Worm (Caenorhabditis elegans) whole organism, L4/young adult: ENCODE measurements around the gene ctf-4.

Experiments used
- W03F9.2 ChIP-seq: fragments of 150-350 bp; optimal IDR thresholded peaks from 2 replicates; lab custom pipeline; 2014; ENCODE audit warnings: missing biosample characterization, missing genetic modification characterization
- dao-5 ChIP-seq: sonication (generic microtip); optimal IDR thresholded peaks from 2 replicates; lab custom pipeline; 2016; ENCODE audit warnings: missing genotype, missing genetic modification characterization, moderate library complexity, missing compliant biosample characterization
- him-1 ChIP-seq: sonication (generic microtip); optimal IDR thresholded peaks from 2 replicates; lab custom pipeline; 2016; ENCODE audit warnings: missing genotype, missing genetic modification reagents, missing genetic modification characterization, missing compliant biosample characterization

Gene ctf-4

DNA sequence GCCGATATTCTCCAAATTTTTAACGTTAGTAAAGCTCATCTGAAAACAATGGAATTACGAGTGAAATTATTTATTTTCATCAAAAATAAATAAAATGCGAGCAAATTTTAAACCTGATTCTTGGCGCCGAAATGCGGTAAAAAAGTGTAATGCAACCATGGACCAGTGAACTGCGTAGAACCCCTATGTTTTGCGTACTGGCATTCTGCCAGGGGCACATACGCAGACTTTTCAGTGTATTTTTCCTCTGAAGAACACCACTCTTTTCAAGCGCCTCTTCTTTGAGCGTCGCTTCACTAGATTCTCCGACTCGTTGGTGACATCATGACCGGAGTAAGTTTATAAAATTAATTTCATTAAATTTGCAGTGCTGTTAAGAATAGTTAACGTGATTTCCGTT, at the start of gene ctf-4, which contains the start of gene eef-1G:
Gene ctf-4, minus strand, starts transcription at position 39 of the 400 bp plus-strand sequence.
Gene eef-1G, plus strand, starts transcription at position 219 of the 400 bp plus-strand sequence.
- no peak for TF ChIP-seq dao-5 (tag; lab: Kevin White, UChicago)
- peak; percentile 89 for TF ChIP-seq him-1 (tag; lab: Kevin White, UChicago)
- TF ChIP-seq W03F9.2 (tag; lab: Kevin White, UChicago), result peak; percentile 97

DNA sequence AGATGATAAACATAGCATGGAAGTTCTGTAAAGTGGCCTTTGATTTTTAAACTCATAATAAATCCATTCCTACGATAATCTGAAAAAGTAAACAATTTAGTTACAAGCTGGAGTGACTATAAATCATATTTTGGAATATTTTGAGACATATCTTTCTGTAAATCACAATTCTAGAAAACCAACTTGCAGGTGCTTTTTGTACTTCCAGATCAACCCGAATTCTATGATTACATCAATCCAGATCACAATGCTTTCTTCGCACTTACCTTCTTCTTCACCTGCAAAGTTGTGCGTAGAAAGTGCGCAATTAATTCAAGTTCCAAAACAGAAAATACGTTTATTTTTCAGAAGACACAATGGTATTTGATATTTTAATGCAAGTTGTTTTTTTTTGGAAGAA, 49.4 kb upstream of the ctf-4 start:
- TF ChIP-seq him-1 (tag; lab: Kevin White, UChicago), result no peak

DNA sequence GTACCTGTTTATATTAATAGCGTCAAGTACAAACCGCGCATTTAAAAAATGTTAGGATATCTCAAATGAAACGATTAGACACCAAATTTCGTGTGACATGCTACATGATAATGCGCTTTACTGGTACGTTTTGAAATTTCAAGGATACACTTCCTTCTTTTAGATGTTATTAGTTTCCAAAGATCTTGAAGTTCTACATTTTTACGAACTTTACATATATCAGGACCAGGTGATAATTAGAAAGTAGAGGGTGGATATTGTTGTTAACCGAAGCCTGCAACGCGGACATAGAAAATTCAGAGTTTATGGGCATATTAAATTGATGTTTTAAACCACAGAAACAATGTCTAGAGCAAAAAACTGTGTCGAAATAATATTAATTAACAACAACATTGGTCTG, 47.8 kb upstream of the ctf-4 start:
- TF ChIP-seq dao-5 (tag; lab: Kevin White, UChicago) (no peak), W03F9.2 (tag; lab: Kevin White, UChicago) (no peak), him-1 (tag; lab: Kevin White, UChicago) (no peak)

DNA sequence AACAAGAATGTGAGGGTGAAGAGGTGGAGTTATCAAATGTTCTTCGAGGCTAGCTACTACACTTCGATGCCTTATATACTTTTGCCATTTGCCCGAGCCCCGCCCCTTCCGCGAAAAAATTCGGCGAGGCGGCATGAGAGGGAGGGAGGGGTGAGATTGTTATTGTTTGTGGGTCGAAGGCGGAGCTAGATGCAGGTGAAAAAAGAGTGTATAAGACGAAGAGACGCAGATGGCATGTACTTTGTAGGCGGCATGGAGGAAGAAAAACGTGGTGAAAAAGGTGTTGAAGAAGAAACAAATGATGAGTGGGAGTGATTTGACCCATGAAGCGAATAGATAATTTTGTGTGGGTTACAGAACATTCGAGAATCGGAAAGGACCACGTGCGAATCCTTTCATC, 47.1 kb upstream of the ctf-4 start, which contains the start of gene C13G3.1:
Gene C13G3.1, minus strand, starts transcription at position 47 of the 400 bp plus-strand sequence.
- TF ChIP-seq W03F9.2 (tag; lab: Kevin White, UChicago) (no peak), him-1 (tag; lab: Kevin White, UChicago) (no peak), dao-5 (tag; lab: Kevin White, UChicago) (no peak)

DNA sequence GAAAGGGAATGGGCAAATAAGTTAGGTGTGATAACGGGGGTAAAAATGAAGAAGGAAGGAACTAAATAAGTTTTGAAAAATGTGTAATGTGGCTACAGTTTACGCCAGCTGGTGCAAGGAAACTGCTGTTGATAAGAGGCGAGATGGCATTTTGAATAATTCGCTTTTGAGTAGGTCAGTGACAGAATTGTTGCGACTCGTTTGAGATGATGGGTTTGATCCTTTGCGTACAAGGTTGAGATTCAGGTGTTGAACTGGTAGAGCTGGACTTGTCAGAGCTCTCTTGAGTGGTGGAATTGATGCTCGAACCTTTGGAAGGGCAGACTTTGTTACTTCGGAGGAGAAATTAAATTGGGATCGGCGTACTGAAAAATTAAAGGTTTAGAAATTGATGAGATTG, 46.5 kb upstream of the ctf-4 start:
- TF ChIP-seq him-1 (tag; lab: Kevin White, UChicago), result no peak
- TF ChIP-seq W03F9.2 (tag; lab: Kevin White, UChicago), result no peak
- no peak for TF ChIP-seq dao-5 (tag; lab: Kevin White, UChicago)

DNA sequence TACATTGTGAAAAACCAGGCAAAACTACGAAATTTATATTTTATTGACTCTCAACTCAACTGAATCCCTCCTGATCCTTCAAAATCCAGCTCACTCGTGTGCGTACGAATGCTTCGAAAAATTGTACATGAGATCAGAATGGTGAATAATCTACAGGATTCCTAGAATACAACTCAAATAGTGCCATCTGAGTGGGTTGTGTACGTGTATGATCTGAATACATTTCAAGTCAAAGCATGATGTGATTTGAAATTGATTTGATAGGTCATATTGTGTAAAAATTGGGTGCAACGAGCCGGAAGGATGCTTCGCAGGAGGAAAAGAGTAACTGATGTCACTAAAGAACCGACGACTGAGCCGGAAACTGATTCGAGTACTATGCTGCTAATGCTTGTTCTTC, 45.4 kb upstream of the ctf-4 start:
- TF ChIP-seq W03F9.2 (tag; lab: Kevin White, UChicago) (no peak), him-1 (tag; lab: Kevin White, UChicago) (no peak), dao-5 (tag; lab: Kevin White, UChicago) (no peak)

DNA sequence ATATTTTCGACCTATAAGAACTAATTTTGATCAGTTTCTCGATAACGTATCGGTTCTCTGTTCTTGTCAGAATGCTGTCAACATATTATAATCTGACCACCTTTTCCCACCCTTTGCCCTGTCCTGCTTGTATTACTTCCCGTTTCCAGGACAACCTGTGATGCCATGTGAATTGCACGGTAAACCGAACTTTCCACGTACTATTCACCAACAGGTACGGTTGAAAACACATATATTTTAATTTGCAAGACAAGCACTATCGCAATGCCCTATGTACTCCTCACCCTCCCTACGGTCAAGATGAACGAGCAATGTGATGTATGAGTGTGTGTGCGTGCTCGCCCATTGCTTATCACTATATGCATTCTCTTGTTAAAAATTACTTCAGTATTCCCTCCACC, 43.8 kb upstream of the ctf-4 start:
- TF ChIP-seq him-1 (tag; lab: Kevin White, UChicago) (no peak), dao-5 (tag; lab: Kevin White, UChicago) (no peak), W03F9.2 (tag; lab: Kevin White, UChicago) (no peak)

DNA sequence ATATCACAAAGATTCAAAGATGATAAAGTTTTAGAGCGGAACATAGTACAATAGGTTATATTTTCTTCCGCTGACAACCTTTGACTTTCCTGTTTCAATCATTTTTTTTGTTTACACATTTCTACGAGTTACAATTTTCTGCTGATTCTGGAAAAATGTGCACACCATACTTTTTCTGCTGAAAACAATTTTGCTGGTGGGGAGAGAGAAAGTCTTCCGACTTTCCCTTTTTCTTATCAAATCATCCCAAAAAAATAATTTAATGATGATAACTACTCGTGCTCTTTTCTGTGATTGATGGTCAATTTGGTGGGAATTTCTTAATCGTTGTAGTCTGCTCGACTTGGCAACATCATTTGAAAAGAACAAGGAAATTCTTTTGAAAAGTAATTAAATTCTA, 42.3 kb upstream of the ctf-4 start:
- TF ChIP-seq dao-5 (tag; lab: Kevin White, UChicago) (no peak), him-1 (tag; lab: Kevin White, UChicago) (no peak), W03F9.2 (tag; lab: Kevin White, UChicago) (no peak)

DNA sequence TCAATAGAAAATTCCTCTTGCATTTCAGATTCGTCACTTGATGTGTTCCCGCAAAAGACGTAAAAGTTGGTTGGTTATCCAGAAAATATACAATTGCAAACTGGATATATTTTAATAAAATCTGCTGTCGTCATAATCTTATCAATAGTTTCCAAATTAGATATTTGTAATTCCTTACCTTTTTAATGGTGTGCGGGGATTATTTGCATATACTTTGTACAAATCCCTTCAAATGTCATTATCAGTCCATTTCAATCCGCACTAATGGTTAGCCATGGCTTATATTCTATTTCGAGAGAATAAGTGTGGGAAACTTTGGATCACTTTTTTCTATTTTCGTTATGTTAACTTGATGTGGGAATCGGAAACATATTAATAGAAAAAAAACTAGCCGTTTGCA, 38.8 kb upstream of the ctf-4 start:
- TF ChIP-seq him-1 (tag; lab: Kevin White, UChicago), result no peak
- TF ChIP-seq W03F9.2 (tag; lab: Kevin White, UChicago), result no peak
- TF ChIP-seq dao-5 (tag; lab: Kevin White, UChicago), result no peak

DNA sequence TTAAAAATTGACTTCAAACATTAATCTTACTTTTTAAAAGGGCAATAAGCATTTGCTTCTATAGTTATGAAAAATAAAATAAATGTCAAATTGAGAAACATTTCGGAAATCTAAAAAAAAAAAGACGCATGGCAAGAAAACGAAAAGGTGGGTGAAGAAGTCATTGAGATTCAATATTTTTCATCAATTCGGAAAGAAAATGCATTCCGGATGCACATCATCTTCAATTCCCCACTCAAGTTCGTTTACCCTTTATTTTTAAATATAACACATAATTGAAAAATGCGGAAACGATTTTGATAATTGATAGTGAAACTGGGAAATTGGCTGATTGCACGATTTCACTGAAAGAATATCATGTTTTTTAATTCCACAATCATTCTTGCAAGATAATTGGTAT, 37.1 kb upstream of the ctf-4 start, which contains the start of gene F53B7.4:
Gene F53B7.4, minus strand, starts transcription at position 101 of the 400 bp plus-strand sequence.
- TF ChIP-seq him-1 (tag; lab: Kevin White, UChicago), result no peak
- no peak for TF ChIP-seq dao-5 (tag; lab: Kevin White, UChicago)
- TF ChIP-seq W03F9.2 (tag; lab: Kevin White, UChicago), result no peak

DNA sequence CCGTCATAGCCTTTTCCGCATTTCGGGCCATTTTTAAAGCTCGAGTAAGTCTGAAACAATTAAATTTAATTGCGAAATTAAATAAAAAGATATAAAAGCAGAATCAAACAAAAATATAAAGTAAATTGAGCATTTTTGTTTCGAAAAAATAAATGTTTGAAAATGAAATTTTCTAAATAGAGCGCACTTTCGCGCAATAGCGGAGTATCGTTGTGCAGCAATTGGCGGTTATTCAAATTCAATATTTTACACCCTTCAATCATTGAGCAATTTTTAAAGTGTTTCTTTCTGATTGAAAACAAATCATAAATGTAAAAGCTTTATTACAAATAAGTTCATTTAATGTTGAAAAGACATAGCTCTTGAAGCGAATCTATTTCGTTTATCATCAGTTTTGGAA, 35.3 kb upstream of the ctf-4 start, which contains the start of gene isy-1:
Gene isy-1, minus strand, starts transcription at position 50 of the 400 bp plus-strand sequence.
- TF ChIP-seq W03F9.2 (tag; lab: Kevin White, UChicago) (peak; percentile 59), dao-5 (tag; lab: Kevin White, UChicago) (no peak)

DNA sequence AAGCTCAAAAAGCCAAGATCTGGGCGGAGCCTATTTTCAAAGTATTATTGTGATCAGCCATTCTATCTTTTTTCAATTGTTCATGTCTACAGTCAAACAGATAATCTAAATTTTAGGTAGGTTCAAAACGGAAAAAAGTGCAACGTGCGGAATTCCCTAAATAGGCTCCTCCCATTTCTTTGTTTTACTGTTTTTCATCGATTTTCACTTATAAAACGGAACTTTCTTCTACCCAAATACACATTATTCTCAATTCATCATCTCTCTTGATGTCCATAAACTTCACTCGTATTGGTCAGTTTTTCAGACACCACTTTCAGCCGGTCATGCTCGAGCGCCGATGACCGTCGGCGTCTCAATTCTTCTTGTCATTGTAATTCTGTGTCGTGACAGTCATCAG, 33.5 kb upstream of the ctf-4 start, which contains the start of gene F53B7.7:
Gene F53B7.7, plus strand, starts transcription at position 301 of the 400 bp plus-strand sequence.
- TF ChIP-seq dao-5 (tag; lab: Kevin White, UChicago), result no peak
- TF ChIP-seq W03F9.2 (tag; lab: Kevin White, UChicago), result no peak
- TF ChIP-seq him-1 (tag; lab: Kevin White, UChicago), result no peak

DNA sequence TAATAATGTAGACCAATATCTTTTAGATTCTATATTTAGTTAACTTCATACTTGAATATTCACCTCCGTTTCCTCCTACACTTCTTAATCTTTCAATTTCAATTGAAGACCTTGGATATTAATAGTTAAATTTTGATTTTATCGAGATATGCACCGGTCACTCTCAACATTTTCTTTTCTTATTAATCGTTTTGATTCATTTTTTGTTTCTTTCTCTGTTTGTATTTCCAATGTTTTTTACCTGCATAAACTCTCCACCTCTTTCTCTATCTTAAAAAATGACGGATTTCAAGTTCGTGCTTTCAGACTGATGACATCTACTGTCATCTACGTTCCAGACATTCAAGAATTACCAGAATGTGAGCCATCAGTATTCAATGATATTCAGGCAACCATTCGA, 26.4 kb upstream of the ctf-4 start, which contains the start of gene frpr-9:
Gene frpr-9, plus strand, starts transcription at position 301 of the 400 bp plus-strand sequence.
- TF ChIP-seq W03F9.2 (tag; lab: Kevin White, UChicago) (no peak), him-1 (tag; lab: Kevin White, UChicago) (no peak), dao-5 (tag; lab: Kevin White, UChicago) (no peak)

DNA sequence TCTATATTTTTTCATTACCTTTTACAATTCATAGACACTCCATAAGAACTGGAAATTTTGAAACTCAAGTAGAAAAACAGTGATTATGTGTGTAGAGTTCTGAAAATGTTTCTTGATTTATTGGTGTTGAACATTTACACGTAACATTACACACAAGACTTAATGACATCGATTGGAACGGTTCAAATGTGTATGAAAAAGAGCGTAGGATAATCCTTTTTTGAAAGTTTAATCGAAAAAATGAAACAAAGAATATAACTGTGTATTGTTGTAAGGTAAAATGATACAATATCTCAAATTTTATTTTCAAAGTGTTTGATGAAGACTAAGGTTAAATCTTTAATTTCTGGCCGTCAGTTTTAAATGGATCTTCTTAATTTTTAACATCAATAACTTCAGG, 15.8 kb upstream of the ctf-4 start, which contains the start of gene fig-1:
Gene fig-1, minus strand, starts transcription at position 101 of the 400 bp plus-strand sequence.
- no peak for TF ChIP-seq dao-5 (tag; lab: Kevin White, UChicago)
- TF ChIP-seq him-1 (tag; lab: Kevin White, UChicago), result no peak
- no peak for TF ChIP-seq W03F9.2 (tag; lab: Kevin White, UChicago)
